Worm (Caenorhabditis elegans) whole organism, early embryonic: ENCODE results near the gene lin-8.

Experiments used
- B0310.2 ChIP-seq: sonication (generic microtip); optimal IDR thresholded peaks from 2 replicates; lab custom pipeline; 2016; ENCODE audit warnings: mild to moderate bottlenecking, missing genetic modification characterization, missing compliant biosample characterization
- aly-1 ChIP-seq: sonication (generic microtip); optimal IDR thresholded peaks from 2 replicates; lab custom pipeline; 2016; ENCODE audit warnings: missing genetic modification characterization, missing compliant biosample characterization
- ama-1 ChIP-seq: fragments of 150-350 bp; optimal IDR thresholded peaks from 2 replicates; lab custom pipeline; 2014
- ets-7 ChIP-seq: sonication (generic microtip); optimal IDR thresholded peaks from 2 replicates; lab custom pipeline; 2016; ENCODE audit warnings: missing genotype, missing genetic modification characterization, missing compliant biosample characterization
- flt-1 ChIP-seq: fragments of 200-800 bp; sonication (Bioruptor generic); IDR thresholded peaks from 2 replicates; pipeline ENCODE4 v1.3.6; 2022; ENCODE audit warnings: missing genetic modification characterization, missing compliant biosample characterization
- hmbx-1 ChIP-seq: sonication (generic microtip); optimal IDR thresholded peaks from 2 replicates; lab custom pipeline; 2016; ENCODE audit warnings: mild to moderate bottlenecking, missing genetic modification characterization, missing compliant biosample characterization
- hmg-4 ChIP-seq: fragments of 200-800 bp; sonication (Bioruptor generic); optimal IDR thresholded peaks from 2 replicates; lab custom pipeline; 2018; ENCODE audit warnings: mild to moderate bottlenecking, missing genetic modification characterization, missing compliant biosample characterization
- hnd-1 ChIP-seq: sonication (generic microtip); optimal IDR thresholded peaks from 2 replicates; lab custom pipeline; 2016; ENCODE audit warnings: missing genetic modification characterization, missing compliant biosample characterization
- pes-1 ChIP-seq: fragments of 200-800 bp; sonication (Bioruptor generic); IDR thresholded peaks from 2 replicates; pipeline ENCODE4 v1.3.6; 2022; ENCODE audit warnings: missing genetic modification reagents, missing genetic modification characterization, missing compliant biosample characterization
- scrt-1 ChIP-seq: fragments of 200-800 bp; sonication (Bioruptor generic); IDR thresholded peaks from 2 replicates; pipeline ENCODE4 v1.3.6; 2022; ENCODE audit warnings: missing genetic modification characterization, missing compliant biosample characterization
- sea-1 ChIP-seq: fragments of 200-800 bp; sonication (Bioruptor generic); conservative IDR thresholded peaks from 2 replicates; pipeline ENCODE4 v1.3.6; 2022; ENCODE audit warnings: missing genetic modification characterization, missing compliant biosample characterization
- tbx-11 ChIP-seq: fragments of 200-800 bp; sonication (Bioruptor generic); IDR thresholded peaks from 2 replicates; pipeline ENCODE4 v1.3.6; 2022; ENCODE audit warnings: missing genetic modification characterization, missing compliant biosample characterization
- tbx-37 ChIP-seq: fragments of 200-800 bp; sonication (Bioruptor generic); conservative IDR thresholded peaks from 2 replicates; pipeline ENCODE4 v1.3.6; 2022; ENCODE audit warnings: missing genetic modification reagents, missing genetic modification characterization, missing compliant biosample characterization

DNA sequence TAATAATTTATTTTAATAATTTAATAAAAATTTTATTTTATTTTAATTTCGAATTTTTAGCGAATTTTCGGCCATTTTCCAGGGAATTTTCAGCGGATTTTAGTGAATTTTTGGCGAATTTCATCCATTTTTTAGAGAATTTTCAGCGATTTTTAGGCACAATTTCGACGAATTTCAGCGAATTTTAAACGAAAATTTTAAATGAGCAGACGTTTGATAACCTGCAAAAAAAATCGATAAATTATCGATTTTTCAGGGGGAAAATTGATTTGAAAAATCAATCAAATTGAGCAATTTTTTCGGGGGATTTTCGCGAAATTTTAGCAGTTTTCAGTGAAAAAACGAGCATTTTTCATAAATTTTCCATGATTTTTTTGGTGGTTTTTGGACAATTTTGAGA lies 12.0 kb downstream of the lin-8 start:
- no peak for TF ChIP-seq flt-1 (GFP tag; lab: Robert Waterston, UW)
- no peak for TF ChIP-seq hnd-1 (tag; lab: Kevin White, UChicago)
- TF ChIP-seq ama-1 (lab: Kevin White, UChicago), result no peak
- TF ChIP-seq sea-1 (GFP tag; lab: Robert Waterston, UW), result no peak
- TF ChIP-seq aly-1 (tag; lab: Kevin White, UChicago), result no peak
- no peak for TF ChIP-seq hmbx-1 (tag; lab: Kevin White, UChicago)
- TF ChIP-seq scrt-1 (GFP tag; lab: Robert Waterston, UW), result no peak
- TF ChIP-seq tbx-37 (GFP tag; lab: Robert Waterston, UW), result no peak
- TF ChIP-seq tbx-11 (GFP tag; lab: Robert Waterston, UW), result no peak
- no peak for TF ChIP-seq hmg-4 (GFP tag; lab: Kevin White, UChicago)
- no peak for TF ChIP-seq pes-1 (GFP tag; lab: Robert Waterston, UW)
- TF ChIP-seq B0310.2 (tag; lab: Kevin White, UChicago), result no peak
- no peak for TF ChIP-seq ets-7 (tag; lab: Kevin White, UChicago)
